Worm (Caenorhabditis elegans) whole organism, late embryonic: Measurements from ENCODE around the gene C37C3.18.

Experiments used
- C08G9.2 ChIP-seq: sonication (generic microtip); optimal IDR thresholded peaks from 2 replicates; lab custom pipeline; 2016; ENCODE audit warnings: mild to moderate bottlenecking, missing genetic modification characterization, moderate library complexity, missing compliant biosample characterization
- C38D4.7 ChIP-seq: fragments of 200-800 bp; sonication (Bioruptor generic); optimal IDR thresholded peaks from 2 replicates; lab custom pipeline; 2018; ENCODE audit warnings: mild to moderate bottlenecking, missing genetic modification characterization, moderate library complexity, missing compliant biosample characterization
- F13H6.1 ChIP-seq: sonication (generic microtip); optimal IDR thresholded peaks from 2 replicates; lab custom pipeline; 2016; ENCODE audit warnings: missing genetic modification characterization, missing compliant biosample characterization
- T23F11.4 ChIP-seq: fragments of 200-800 bp; sonication (Bioruptor generic); optimal IDR thresholded peaks from 2 replicates; lab custom pipeline; 2018; ENCODE audit warnings: mild to moderate bottlenecking, missing genetic modification characterization, missing compliant biosample characterization
- ahr-1 ChIP-seq: sonication (generic microtip); optimal IDR thresholded peaks from 2 replicates; lab custom pipeline; 2016; ENCODE audit warnings: missing genetic modification characterization, missing compliant biosample characterization
- ama-1 ChIP-seq: fragments of 150-350 bp; optimal IDR thresholded peaks from 2 replicates; lab custom pipeline; 2014
- ceh-18 ChIP-seq: sonication (generic microtip); optimal IDR thresholded peaks from 2 replicates; lab custom pipeline; 2016; ENCODE audit warnings: missing genetic modification characterization, missing compliant biosample characterization
- ceh-19 ChIP-seq: fragments of 200-800 bp; sonication (Bioruptor generic); optimal IDR thresholded peaks from 2 replicates; lab custom pipeline; 2018; ENCODE audit warnings: mild to moderate bottlenecking, missing genetic modification characterization, missing compliant biosample characterization
- ceh-22 ChIP-seq: sonication (generic microtip); optimal IDR thresholded peaks from 2 replicates; lab custom pipeline; 2017; ENCODE audit warnings: missing biosample characterization, missing genetic modification characterization
- ceh-24 ChIP-seq: sonication (generic microtip); optimal IDR thresholded peaks from 2 replicates; lab custom pipeline; 2016; ENCODE audit warnings: mild to moderate bottlenecking, missing genetic modification characterization, missing compliant biosample characterization
- ceh-30 ChIP-seq: fragments of 150-350 bp; optimal IDR thresholded peaks from 2 replicates; lab custom pipeline; 2014; ENCODE audit warnings: missing biosample characterization, missing genetic modification characterization
- ceh-31 ChIP-seq: sonication (generic microtip); optimal IDR thresholded peaks from 2 replicates; lab custom pipeline; 2016; ENCODE audit warnings: missing genetic modification characterization, missing compliant biosample characterization
- ceh-34 ChIP-seq: sonication (generic microtip); optimal IDR thresholded peaks from 2 replicates; lab custom pipeline; 2016; ENCODE audit warnings: mild to moderate bottlenecking, missing genetic modification characterization, missing compliant biosample characterization
- ceh-45 ChIP-seq: fragments of 200-800 bp; sonication (Bioruptor generic); IDR thresholded peaks from 2 replicates; pipeline ENCODE4 v1.3.6; 2022; ENCODE audit warnings: missing genetic modification reagents, missing genetic modification characterization, missing compliant biosample characterization
- ceh-6 ChIP-seq: fragments of 200-800 bp; sonication (Bioruptor generic); optimal IDR thresholded peaks from 2 replicates; lab custom pipeline; 2018; ENCODE audit warnings: mild to moderate bottlenecking, missing genetic modification characterization, missing compliant biosample characterization
- ceh-9 ChIP-seq: sonication (generic microtip); optimal IDR thresholded peaks from 2 replicates; lab custom pipeline; 2016; ENCODE audit warnings: mild to moderate bottlenecking, missing genetic modification characterization, inconsistent platforms, missing compliant biosample characterization
- che-1 ChIP-seq: sonication (generic microtip); optimal IDR thresholded peaks from 2 replicates; lab custom pipeline; 2016; ENCODE audit warnings: mild to moderate bottlenecking, missing genetic modification characterization, missing compliant biosample characterization
- dmd-4 ChIP-seq: sonication (generic microtip); optimal IDR thresholded peaks from 2 replicates; lab custom pipeline; 2016; ENCODE audit warnings: borderline replicate concordance, missing genetic modification characterization, missing compliant biosample characterization
- dve-1 ChIP-seq: sonication (generic microtip); optimal IDR thresholded peaks from 2 replicates; lab custom pipeline; 2017; ENCODE audit warnings: antibody characterized with exemption, mild to moderate bottlenecking, missing genetic modification characterization, missing compliant biosample characterization
- elt-2 ChIP-seq: sonication (generic microtip); optimal IDR thresholded peaks from 2 replicates; lab custom pipeline; 2016; ENCODE audit warnings: missing genetic modification reagents, missing genetic modification characterization, missing compliant biosample characterization
- elt-4 ChIP-seq: sonication (generic microtip); optimal IDR thresholded peaks from 2 replicates; lab custom pipeline; 2016; ENCODE audit warnings: missing genetic modification characterization, missing compliant biosample characterization
- ets-4 ChIP-seq: sonication (generic microtip); optimal IDR thresholded peaks from 2 replicates; lab custom pipeline; 2016; ENCODE audit warnings: missing genetic modification characterization, missing compliant biosample characterization
- eyg-1 ChIP-seq: sonication (generic microtip); optimal IDR thresholded peaks from 2 replicates; lab custom pipeline; 2016; ENCODE audit warnings: missing genotype, missing genetic modification characterization, missing compliant biosample characterization
- fkh-6 ChIP-seq: sonication (generic microtip); optimal IDR thresholded peaks from 2 replicates; lab custom pipeline; 2016; ENCODE audit warnings: missing genetic modification characterization, missing compliant biosample characterization
- gmeb-2 ChIP-seq: sonication (generic microtip); optimal IDR thresholded peaks from 2 replicates; lab custom pipeline; 2016; ENCODE audit warnings: missing genetic modification characterization, inconsistent platforms, missing compliant biosample characterization
- hlh-13 ChIP-seq: fragments of 200-800 bp; sonication (Bioruptor generic); optimal IDR thresholded peaks from 2 replicates; lab custom pipeline; 2018; ENCODE audit warnings: mild to moderate bottlenecking, missing genetic modification characterization, missing compliant biosample characterization
- hlh-8 ChIP-seq: sonication (generic microtip); optimal IDR thresholded peaks from 2 replicates; lab custom pipeline; 2016; ENCODE audit warnings: missing genotype, missing genetic modification characterization, missing compliant biosample characterization
- lim-6 ChIP-seq: sonication (generic microtip); optimal IDR thresholded peaks from 2 replicates; lab custom pipeline; 2016; ENCODE audit warnings: missing genetic modification characterization, missing compliant biosample characterization
- lin-11 ChIP-seq: fragments of 200-800 bp; sonication (Bioruptor generic); optimal IDR thresholded peaks from 2 replicates; lab custom pipeline; 2018; ENCODE audit warnings: mild to moderate bottlenecking, missing genetic modification characterization, missing compliant biosample characterization
- madf-2 ChIP-seq: sonication (generic microtip); optimal IDR thresholded peaks from 2 replicates; lab custom pipeline; 2017; ENCODE audit warnings: missing genetic modification characterization, missing compliant biosample characterization
- mec-3 ChIP-seq: sonication (generic microtip); optimal IDR thresholded peaks from 2 replicates; lab custom pipeline; 2016; ENCODE audit warnings: borderline replicate concordance, missing genetic modification characterization, missing compliant biosample characterization
- nfya-1 ChIP-seq: sonication (generic microtip); optimal IDR thresholded peaks from 2 replicates; lab custom pipeline; 2017; ENCODE audit warnings: missing genetic modification characterization, mild to moderate bottlenecking, missing compliant biosample characterization, antibody characterized with exemption, moderate library complexity
- nhr-11 ChIP-seq: fragments of 150-350 bp; optimal IDR thresholded peaks from 2 replicates; lab custom pipeline; 2014; ENCODE audit warnings: missing biosample characterization, missing genetic modification characterization
- nhr-232 ChIP-seq: sonication (generic microtip); optimal IDR thresholded peaks from 2 replicates; lab custom pipeline; 2016; ENCODE audit warnings: missing genetic modification characterization, missing compliant biosample characterization
- npax-4 ChIP-seq: sonication (generic microtip); optimal IDR thresholded peaks from 2 replicates; lab custom pipeline; 2016; ENCODE audit warnings: missing genetic modification characterization, missing compliant biosample characterization
- odd-2 ChIP-seq: sonication (generic microtip); optimal IDR thresholded peaks from 2 replicates; lab custom pipeline; 2017; ENCODE audit warnings: antibody characterized with exemption, mild to moderate bottlenecking, missing genetic modification characterization, missing compliant biosample characterization
- pag-3 ChIP-seq: sonication (generic microtip); optimal IDR thresholded peaks from 2 replicates; lab custom pipeline; 2016; ENCODE audit warnings: missing compliant biosample characterization, missing genetic modification characterization, borderline replicate concordance
- pax-1 ChIP-seq: fragments of 150-350 bp; optimal IDR thresholded peaks from 2 replicates; lab custom pipeline; 2014; ENCODE audit warnings: missing biosample characterization, missing genetic modification characterization
- pha-2 ChIP-seq: sonication (generic microtip); optimal IDR thresholded peaks from 2 replicates; lab custom pipeline; 2017; ENCODE audit warnings: mild to moderate bottlenecking, missing genetic modification characterization, missing compliant biosample characterization
- pha-4 ChIP-seq: fragments of 150-350 bp; optimal IDR thresholded peaks from 2 replicates; lab custom pipeline; 2018; ENCODE audit warnings: missing biosample characterization, missing genetic modification reagents, missing genetic modification characterization
- pqm-1 ChIP-seq: sonication (generic microtip); optimal IDR thresholded peaks from 2 replicates; lab custom pipeline; 2016; ENCODE audit warnings: missing genetic modification characterization, missing compliant biosample characterization
- ref-2 ChIP-seq: sonication (generic microtip); optimal IDR thresholded peaks from 2 replicates; lab custom pipeline; 2016; ENCODE audit warnings: missing genetic modification characterization, missing compliant biosample characterization
- sdc-2 ChIP-seq: sonication (generic microtip); optimal IDR thresholded peaks from 2 replicates; lab custom pipeline; 2016; ENCODE audit warnings: missing genotype, missing genetic modification characterization, missing compliant biosample characterization
- sox-2 ChIP-seq: fragments of 200-800 bp; sonication (Bioruptor generic); IDR thresholded peaks from 2 replicates; pipeline ENCODE4 v1.3.6; 2022; ENCODE audit warnings: missing genetic modification reagents, missing genetic modification characterization, missing compliant biosample characterization
- sox-4 ChIP-seq: sonication (generic microtip); optimal IDR thresholded peaks from 2 replicates; lab custom pipeline; 2017; ENCODE audit warnings: mild to moderate bottlenecking, missing genetic modification characterization, inconsistent platforms, missing compliant biosample characterization
- tbx-2 ChIP-seq: sonication (generic microtip); optimal IDR thresholded peaks from 2 replicates; lab custom pipeline; 2016; ENCODE audit warnings: missing genetic modification characterization, missing compliant biosample characterization
- tbx-7 ChIP-seq: sonication (generic microtip); optimal IDR thresholded peaks from 2 replicates; lab custom pipeline; 2016; ENCODE audit warnings: missing genotype, missing genetic modification characterization, missing compliant biosample characterization
- ttx-3 ChIP-seq: sonication (generic microtip); optimal IDR thresholded peaks from 2 replicates; lab custom pipeline; 2016; ENCODE audit warnings: missing genetic modification reagents, missing genetic modification characterization, missing compliant biosample characterization
- unc-3 ChIP-seq, 2 experiments: fragments of 200-800 bp in 1 of 2; sonication (Bioruptor generic) in 1 of 2; sonication (generic microtip) in 1 of 2; conservative IDR thresholded peaks in 1 of 2; optimal IDR thresholded peaks in 1 of 2; 2 replicates each; pipeline versions ENCODE4 v1.3.6 to Lab custom; 2016 to 2022; ENCODE audit warnings: missing compliant biosample characterization in 2 of 2, missing genetic modification characterization in 2 of 2, missing genetic modification reagents in 1 of 2
- unc-42 ChIP-seq: sonication (generic microtip); optimal IDR thresholded peaks from 2 replicates; lab custom pipeline; 2016; ENCODE audit warnings: missing genotype, missing genetic modification characterization, missing compliant biosample characterization
- unc-55 ChIP-seq: sonication (generic microtip); optimal IDR thresholded peaks from 2 replicates; lab custom pipeline; 2017; ENCODE audit warnings: missing biosample characterization, missing genetic modification reagents, missing genetic modification characterization
- unc-86 ChIP-seq: sonication (generic microtip); optimal IDR thresholded peaks from 2 replicates; lab custom pipeline; 2016; ENCODE audit warnings: missing genetic modification characterization, missing compliant biosample characterization
- zip-5 ChIP-seq: sonication (generic microtip); optimal IDR thresholded peaks from 2 replicates; lab custom pipeline; 2016; ENCODE audit warnings: missing genetic modification characterization, missing compliant biosample characterization
- ztf-16 ChIP-seq: sonication (generic microtip); optimal IDR thresholded peaks from 2 replicates; lab custom pipeline; 2017; ENCODE audit warnings: missing genetic modification characterization, missing compliant biosample characterization

C37C3.18 gene

ce11 chrV:7854603-7855002 is at the start of gene C37C3.18, which contains the start of gene C37C3.9:
C37C3.18 (plus strand) TSS chrV:7854993.
C37C3.9 (minus strand) TSS chrV:7854700.
- TF ChIP-seq ceh-6, result no peak
- TF ChIP-seq pag-3 (tag; lab: Kevin White, UChicago), result no peak
- no peak for TF ChIP-seq dmd-4 (tag; lab: Kevin White, UChicago)
- no peak for TF ChIP-seq nhr-11
- TF ChIP-seq unc-3 (GFP tag; conservative IDR thresholded peaks at IDR 0.05; lab: Robert Waterston, UW), result no peak
- TF ChIP-seq unc-3 (tag; optimal IDR thresholded peaks at IDR 0.05; lab: Kevin White, UChicago), result no peak
- no peak for TF ChIP-seq sox-2
- TF ChIP-seq elt-2, result no peak
- TF ChIP-seq odd-2 (tag; lab: Kevin White, UChicago), result no peak
- TF ChIP-seq F13H6.1 (tag; lab: Kevin White, UChicago), result no peak
- no peak for TF ChIP-seq ahr-1 (tag; lab: Kevin White, UChicago)
- no peak for TF ChIP-seq elt-4
- peak; percentile 63 for TF ChIP-seq nfya-1 (tag; lab: Kevin White, UChicago)
- TF ChIP-seq hlh-8, result no peak
- TF ChIP-seq ceh-30, result no peak
- TF ChIP-seq nhr-232 (tag; lab: Kevin White, UChicago), result no peak
- TF ChIP-seq ets-4 (tag; lab: Kevin White, UChicago), result no peak
- TF ChIP-seq unc-42 (tag; lab: Kevin White, UChicago), result no peak
- TF ChIP-seq npax-4, result no peak
- no peak for TF ChIP-seq C08G9.2 (tag; lab: Kevin White, UChicago)
- TF ChIP-seq unc-55 (GFP tag; lab: Kevin White, UChicago), result peak; percentile 73
- TF ChIP-seq ttx-3, result no peak
- no peak for TF ChIP-seq madf-2
- no peak for TF ChIP-seq sox-4 (tag; lab: Kevin White, UChicago)
- no peak for TF ChIP-seq zip-5 (tag; lab: Kevin White, UChicago)
- no peak for TF ChIP-seq ceh-9
- no peak for TF ChIP-seq ref-2 (tag; lab: Kevin White, UChicago)
- no peak for TF ChIP-seq ztf-16 (tag; lab: Kevin White, UChicago)
- no peak for TF ChIP-seq dve-1 (tag; lab: Kevin White, UChicago)
- TF ChIP-seq fkh-6, result no peak
- no peak for TF ChIP-seq C38D4.7 (GFP tag; lab: Kevin White, UChicago)
- TF ChIP-seq sdc-2 (tag; lab: Kevin White, UChicago), result no peak
- TF ChIP-seq tbx-7 (tag; lab: Kevin White, UChicago), result no peak
- no peak for TF ChIP-seq pha-4
- TF ChIP-seq hlh-13 (GFP tag; lab: Kevin White, UChicago), result no peak
- TF ChIP-seq ceh-24, result no peak
- no peak for TF ChIP-seq ceh-22 (tag; lab: Kevin White, UChicago)
- TF ChIP-seq eyg-1 (tag; lab: Kevin White, UChicago), result no peak
- TF ChIP-seq T23F11.4, result peak; percentile 39
- TF ChIP-seq ama-1, result no peak
- no peak for TF ChIP-seq pha-2 (tag; lab: Kevin White, UChicago)
- TF ChIP-seq unc-86 (tag; lab: Kevin White, UChicago), result no peak
- TF ChIP-seq ceh-34 (tag; lab: Kevin White, UChicago), result peak; percentile 29
- no peak for TF ChIP-seq ceh-45
- TF ChIP-seq gmeb-2 (tag; lab: Kevin White, UChicago), result no peak
- no peak for TF ChIP-seq pax-1 (tag; lab: Kevin White, UChicago)
- no peak for TF ChIP-seq lin-11 (tag; lab: Kevin White, UChicago)
- no peak for TF ChIP-seq lim-6
- peak; percentile 19 for TF ChIP-seq tbx-2
- TF ChIP-seq pqm-1, result peak; percentile 31
- peak; percentile 42 for TF ChIP-seq ceh-31 (tag; lab: Kevin White, UChicago)
- no peak for TF ChIP-seq mec-3 (tag; lab: Kevin White, UChicago)
- peak; percentile 48 for TF ChIP-seq ceh-18 (tag; lab: Kevin White, UChicago)
- no peak for TF ChIP-seq che-1 (tag; lab: Kevin White, UChicago)
- TF ChIP-seq ceh-19 (GFP tag; lab: Kevin White, UChicago), result no peak
